Fruit fly (Drosophila melanogaster): ENCODE data around the gene Srx.
A peak's percentile ranks its signal among the peaks of the same experiment; 100 is the strongest.

The Srx gene

DNA sequence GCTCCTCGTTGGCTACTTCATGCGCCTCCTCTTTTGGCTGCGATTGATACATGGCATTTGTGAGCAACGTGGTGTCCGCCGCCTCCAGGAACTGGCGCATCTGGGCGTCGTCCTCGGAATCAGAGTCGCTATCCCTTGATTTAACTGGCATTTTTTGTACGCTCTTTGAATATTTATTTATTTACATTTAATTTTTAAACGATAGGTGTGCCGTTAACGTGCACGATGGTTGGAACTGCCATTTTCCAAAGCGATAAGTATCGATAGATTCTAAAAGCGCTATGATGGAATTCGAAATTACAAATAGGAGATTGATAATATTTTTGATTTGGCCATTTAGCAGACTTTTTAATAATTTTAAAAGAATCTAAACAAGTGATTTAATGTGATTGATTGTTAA, 4.3 kb upstream of the Srx start, which contains the start of gene CG32554 (continued):
- TF ChIP-seq amos (GFP tag; IDR thresholded peaks at IDR 0.05; ENCODE audit: partially characterized antibody) (peak; percentile 91), tap (tag; optimal IDR thresholded peaks at IDR 0.05) (no peak), vvl (GFP tag; IDR thresholded peaks at IDR 0.05) (no peak), Antp (GFP tag; optimal IDR thresholded peaks at IDR 0.05) (no peak), CG5245 (GFP tag; optimal IDR thresholded peaks at IDR 0.05) (no peak), crc (GFP tag; optimal IDR thresholded peaks at IDR 0.05) (no peak), kni (GFP tag; optimal IDR thresholded peaks at IDR 0.05) (no peak), kay (GFP tag; optimal IDR thresholded peaks at IDR 0.05) (no peak), CG2129 (GFP tag; IDR thresholded peaks at IDR 0.05; ENCODE audit: partially characterized antibody) (peak; percentile 77), CG15514 (GFP tag; optimal IDR thresholded peaks at IDR 0.05) (peak; percentile 48), MBD-R2 (GFP tag; IDR thresholded peaks at IDR 0.05) (peak; percentile 69), Hr3 (GFP tag; optimal IDR thresholded peaks at IDR 0.05) (no peak), CG9817 (tag; optimal IDR thresholded peaks at IDR 0.05) (no peak), mld (GFP tag; IDR thresholded peaks at IDR 0.05; ENCODE audit: partially characterized antibody) (peak; percentile 78; the same call in 2 of the 3 replicates), CG2875 (GFP tag; optimal IDR thresholded peaks at IDR 0.05) (no peak), stwl (tag; optimal IDR thresholded peaks at IDR 0.05) (peak; percentile 5), CG15479 (GFP tag; optimal IDR thresholded peaks at IDR 0.05) (no peak), ttk (GFP tag; IDR thresholded peaks at IDR 0.05) (no peak), CG6854 (GFP tag; optimal IDR thresholded peaks at IDR 0.05) (no peak), Sry-β (GFP tag; optimal IDR thresholded peaks at IDR 0.05) (no peak), CTCF (GFP tag; optimal IDR thresholded peaks at IDR 0.05) (peak; percentile 35), CG12104 (GFP tag; optimal IDR thresholded peaks at IDR 0.05) (no peak), ato (GFP tag; IDR thresholded peaks at IDR 0.05; ENCODE audit: partially characterized antibody) (peak; percentile 85), Med (GFP tag) (peak; percentile 59), E2f2 (GFP tag; IDR thresholded peaks at IDR 0.05) (peak; percentile 85), CG14710 (tag; optimal IDR thresholded peaks at IDR 0.05) (peak; percentile 39), Ravus (GFP tag; IDR thresholded peaks at IDR 0.05) (no peak), CG10267 (tag; optimal IDR thresholded peaks at IDR 0.05) (peak; percentile 18), CG4424 (GFP tag; optimal IDR thresholded peaks at IDR 0.05) (no peak), caup (GFP tag; optimal IDR thresholded peaks at IDR 0.05; ENCODE audit: severe bottlenecking) (no peak), gro (GFP tag; optimal IDR thresholded peaks at IDR 0.05) (no peak), sens-2 (GFP tag; IDR thresholded peaks at IDR 0.05) (no peak), nerfin-1 (tag; optimal IDR thresholded peaks at IDR 0.05) (no peak), CG2678 (tag; optimal IDR thresholded peaks at IDR 0.05) (no peak), CG5953 (GFP tag; IDR thresholded peaks at IDR 0.05) (no peak), CG13287 (GFP tag; IDR thresholded peaks at IDR 0.05; ENCODE audit: partially characterized antibody) (peak; percentile 96), CG31388 (GFP tag; optimal IDR thresholded peaks at IDR 0.05) (no peak), croc (GFP tag; conservative IDR thresholded peaks at IDR 0.05) (no peak), CG7786 (GFP tag; optimal IDR thresholded peaks at IDR 0.05) (no peak), CG13424 (tag; optimal IDR thresholded peaks at IDR 0.05) (no peak), Drgx (GFP tag; IDR thresholded peaks at IDR 0.05) (no peak), Poxn (GFP tag; IDR thresholded peaks at IDR 0.05) (no peak), chn (GFP tag; optimal IDR thresholded peaks at IDR 0.05) (no peak), BEAF-32 (GFP tag; optimal IDR thresholded peaks at IDR 0.05) (peak; percentile 83), Taf1 (GFP tag; IDR thresholded peaks at IDR 0.05) (no peak), CG32767 (GFP tag; IDR thresholded peaks at IDR 0.05) (no peak), Usf (GFP tag; optimal IDR thresholded peaks at IDR 0.05) (no peak), Asciz (GFP tag; optimal IDR thresholded peaks at IDR 0.05) (no peak), chif (GFP tag; optimal IDR thresholded peaks at IDR 0.05) (no peak), pros (GFP tag; optimal IDR thresholded peaks at IDR 0.05) (no peak), CG34422 (GFP tag; IDR thresholded peaks at IDR 0.05) (no peak)
